Worm (Caenorhabditis elegans): ENCODE data around the gene F10B5.2.

DNA sequence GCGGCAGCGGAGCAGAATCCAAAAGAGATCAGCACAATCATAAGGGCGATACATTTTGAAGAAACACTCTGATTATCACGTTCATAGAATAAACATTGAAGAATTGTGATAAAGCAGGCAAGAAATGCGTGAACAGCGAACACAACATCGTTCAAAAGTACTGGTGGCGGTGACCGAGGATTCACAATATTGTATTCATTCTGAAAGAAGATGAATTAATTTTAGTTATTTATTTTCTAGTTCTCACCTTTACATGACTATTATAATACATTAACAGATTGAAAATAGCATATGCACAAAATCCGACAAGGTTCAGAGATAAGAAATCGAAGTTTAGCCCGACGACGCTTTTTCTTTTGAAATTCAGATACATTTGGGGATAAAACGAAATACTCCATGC, 8.6 kb upstream of the F10B5.2 start:
- TF ChIP-seq scrt-1 (GFP tag; IDR thresholded peaks at IDR 0.05) (no peak), ama-1 (optimal IDR thresholded peaks at IDR 0.05) (no peak), pes-1 (GFP tag; IDR thresholded peaks at IDR 0.05) (no peak), ets-7 (tag; optimal IDR thresholded peaks at IDR 0.05) (no peak), tbx-11 (GFP tag; IDR thresholded peaks at IDR 0.05) (no peak), flt-1 (GFP tag; IDR thresholded peaks at IDR 0.05) (no peak), B0310.2 (tag; optimal IDR thresholded peaks at IDR 0.05) (no peak), ceh-36 (tag; optimal IDR thresholded peaks at IDR 0.05) (no peak)
